Fruit fly (Drosophila melanogaster): Measurements from ENCODE around the gene Oseg5.
A peak's percentile ranks its signal among the peaks of the same experiment; 100 is the strongest.

Gene Oseg5

dm6 chr2L:20831060-20831459 lies 4.6 kb downstream of the Oseg5 start, which contains the start of gene CG31674 (continued):
- no peak for TF ChIP-seq odd (GFP tag; optimal IDR thresholded peaks at IDR 0.05)
- peak; percentile 16 for TF ChIP-seq lab (GFP tag; optimal IDR thresholded peaks at IDR 0.05)
- TF ChIP-seq Sox102F (GFP tag; optimal IDR thresholded peaks at IDR 0.05) = no peak
- no peak for TF ChIP-seq zen (tag; optimal IDR thresholded peaks at IDR 0.05)
- TF ChIP-seq CG4282 (GFP tag; optimal IDR thresholded peaks at IDR 0.05) = no peak
- TF ChIP-seq CG11560 (tag; IDR thresholded peaks at IDR 0.05) = no peak
- no peak for TF ChIP-seq Ets65A (GFP tag)
- peak; percentile 61 for TF ChIP-seq CG13296 (GFP tag; optimal IDR thresholded peaks at IDR 0.05)

- no peak for TF ChIP-seq eve (GFP tag; optimal IDR thresholded peaks at IDR 0.05)
- TF ChIP-seq sug (tag; optimal IDR thresholded peaks at IDR 0.05) = peak; percentile 26
- TF ChIP-seq hkb (optimal IDR thresholded peaks at IDR 0.05) = no peak
- no peak for TF ChIP-seq hkb (GFP tag; IDR thresholded peaks at IDR 0.05)
- peak; percentile 14 for TF ChIP-seq Nf-YC (tag; optimal IDR thresholded peaks at IDR 0.05)
- TF ChIP-seq sob (GFP tag; IDR thresholded peaks at IDR 0.05) = peak; percentile 9; the same call in 1 of the 2 replicates
- TF ChIP-seq CG18262 (tag; optimal IDR thresholded peaks at IDR 0.05) = no peak
- peak; percentile 50 for TF ChIP-seq D19A (tag; optimal IDR thresholded peaks at IDR 0.05)
- peak; percentile 26 for TF ChIP-seq CG9817 (tag; optimal IDR thresholded peaks at IDR 0.05)
- no peak for TF ChIP-seq sim (GFP tag; IDR thresholded peaks at IDR 0.05)
- TF ChIP-seq CG13424 (tag; optimal IDR thresholded peaks at IDR 0.05) = peak; percentile 30
- TF ChIP-seq CTCF (GFP tag; optimal IDR thresholded peaks at IDR 0.05) = peak; percentile 19
- TF ChIP-seq Fer1 (GFP tag; optimal IDR thresholded peaks at IDR 0.05) = peak; percentile 33
- peak; percentile 12 for TF ChIP-seq BEAF-32 (GFP tag; optimal IDR thresholded peaks at IDR 0.05)
- TF ChIP-seq CG32532 (GFP tag; IDR thresholded peaks at IDR 0.05) = peak; percentile 22; the same call in 1 of the 2 replicates
- TF ChIP-seq fd64A (GFP tag; optimal IDR thresholded peaks at IDR 0.05) = no peak
- TF ChIP-seq so (GFP tag; IDR thresholded peaks at IDR 0.05) = 0 out of 3 replicates have a peak, but pooled peaks have one; percentile 42
- TF ChIP-seq CG30403 (GFP tag; optimal IDR thresholded peaks at IDR 0.05) = no peak
- peak; percentile 4 for TF ChIP-seq fd3F (GFP tag; optimal IDR thresholded peaks at IDR 0.05)
- peak; percentile 33 for TF ChIP-seq lbe (GFP tag; optimal IDR thresholded peaks at IDR 0.05)
- TF ChIP-seq Optix (GFP tag; IDR thresholded peaks at IDR 0.05) = no peak
- 0 out of 2 replicates have a peak, but pooled peaks have one; percentile 33 for TF ChIP-seq vvl (GFP tag; IDR thresholded peaks at IDR 0.05)
- no peak for TF ChIP-seq Blimp-1 (GFP tag; optimal IDR thresholded peaks at IDR 0.05)
- TF ChIP-seq CG2678 (tag; optimal IDR thresholded peaks at IDR 0.05) = peak; percentile 48
- TF ChIP-seq CG17186 (GFP tag; optimal IDR thresholded peaks at IDR 0.05) = no peak
- TF ChIP-seq Meics (GFP tag; optimal IDR thresholded peaks at IDR 0.05) = peak; percentile 3
- TF ChIP-seq CG3163 (GFP tag; optimal IDR thresholded peaks at IDR 0.05) = peak; percentile 86
- TF ChIP-seq Ptx1 (GFP tag; IDR thresholded peaks at IDR 0.05) = 0 out of 2 replicates have a peak, but pooled peaks have one; percentile 16
- TF ChIP-seq row (GFP tag; IDR thresholded peaks at IDR 0.05) = peak; percentile 61
- TF ChIP-seq Gug (GFP tag; IDR thresholded peaks at IDR 0.05) = no peak
- TF ChIP-seq CG4360 (GFP tag; IDR thresholded peaks at IDR 0.05) = no peak
- peak; percentile 19; the same call in 1 of the 2 replicates for TF ChIP-seq MBD-R2 (GFP tag; IDR thresholded peaks at IDR 0.05)
- no peak for TF ChIP-seq dati (GFP tag; IDR thresholded peaks at IDR 0.05)
- no peak for TF ChIP-seq BtbVII (GFP tag; optimal IDR thresholded peaks at IDR 0.05)
- TF ChIP-seq fu2 (GFP tag; optimal IDR thresholded peaks at IDR 0.05) = no peak
- no peak for TF ChIP-seq CG4328 (GFP tag; optimal IDR thresholded peaks at IDR 0.05)
- no peak for TF ChIP-seq nerfin-2 (GFP tag; IDR thresholded peaks at IDR 0.05; ENCODE audit: partially characterized antibody)
- TF ChIP-seq CG9932 (GFP tag; IDR thresholded peaks at IDR 0.05) = peak; percentile 27
- TF ChIP-seq CG12769 (tag; optimal IDR thresholded peaks at IDR 0.05) = no peak
- TF ChIP-seq CG13894 (tag; optimal IDR thresholded peaks at IDR 0.05) = peak; percentile 18
- peak; percentile 18; the same call in 1 of the 2 replicates for TF ChIP-seq CG13287 (GFP tag; IDR thresholded peaks at IDR 0.05; ENCODE audit: partially characterized antibody)
These were observed 5.8 kb downstream of the Oseg5 start for dm6 chr2L:20829755-20830396.

Data from whole organism, embryonic.